Fruit fly (Drosophila melanogaster) whole organism, embryonic: ENCODE results near the gene BBIP1.

Experiments used
- Adf1 ChIP-seq: fragments of 200-800 bp; sonication (Bioruptor generic); IDR thresholded peaks from 2 replicates; pipeline ENCODE4 v1.3.6; 2022; ENCODE audit warnings: missing biosample characterization, missing genetic modification characterization
- BEAF-32 ChIP-seq: fragments of 200-800 bp; sonication (Bioruptor generic); optimal IDR thresholded peaks from 3 replicates; lab custom pipeline; 2017; ENCODE audit warnings: missing biosample characterization, missing genetic modification characterization, mild to moderate bottlenecking, moderate library complexity, missing genetic modification reagents
- CG10267 ChIP-seq: fragments of 200-800 bp; sonication (Bioruptor generic); optimal IDR thresholded peaks from 2 replicates; lab custom pipeline; 2018; ENCODE audit warnings: missing biosample characterization, mild to moderate bottlenecking, missing genetic modification characterization, moderate library complexity
- CG10979 ChIP-seq: fragments of 200-800 bp; sonication (Bioruptor generic); optimal IDR thresholded peaks from 2 replicates; lab custom pipeline; 2018; ENCODE audit warnings: missing biosample characterization, mild to moderate bottlenecking, missing genetic modification characterization, moderate library complexity
- CG11093 ChIP-seq: fragments of 200-800 bp; sonication (Bioruptor generic); IDR thresholded peaks from 3 replicates; pipeline ENCODE4 v1.3.6; 2022; ENCODE audit warnings: missing biosample characterization, missing genetic modification characterization
- CG11456 ChIP-seq: fragments of 200-800 bp; sonication (Bioruptor generic); IDR thresholded peaks from 3 replicates; pipeline ENCODE4 v1.3.6; 2022; ENCODE audit warnings: missing biosample characterization, missing genetic modification characterization
- CG11695 ChIP-seq: fragments of 200-800 bp; sonication (Bioruptor generic); IDR thresholded peaks from 3 replicates; pipeline ENCODE4 v1.3.6; 2022; ENCODE audit warnings: missing biosample characterization, missing genetic modification characterization
- CG11696 ChIP-seq: fragments of 200-800 bp; sonication (Bioruptor generic); IDR thresholded peaks from 2 replicates; pipeline ENCODE4 v1.3.6; 2022; ENCODE audit warnings: missing biosample characterization, missing genetic modification characterization
- CG14965 ChIP-seq: fragments of 200-800 bp; sonication (Bioruptor generic); optimal IDR thresholded peaks from 2 replicates; lab custom pipeline; 2016; ENCODE audit warnings: missing biosample characterization, missing genetic modification characterization, borderline replicate concordance
- CG15696 ChIP-seq: fragments of 200-800 bp; sonication (Bioruptor generic); optimal IDR thresholded peaks from 2 replicates; lab custom pipeline; 2019; ENCODE audit warnings: missing biosample characterization, mild to moderate bottlenecking, missing genetic modification characterization, moderate library complexity
- CG18476 ChIP-seq: fragments of 200-800 bp; sonication (Bioruptor generic); optimal IDR thresholded peaks from 2 replicates; lab custom pipeline; 2016; ENCODE audit warnings: missing biosample characterization, mild to moderate bottlenecking, missing genetic modification characterization
- CG18599 ChIP-seq: fragments of 200-800 bp; sonication (Bioruptor generic); optimal IDR thresholded peaks from 3 replicates; lab custom pipeline; 2017; ENCODE audit warnings: missing biosample characterization, missing genetic modification characterization, mild to moderate bottlenecking, moderate library complexity, missing genetic modification reagents
- CG2202 ChIP-seq: fragments of 200-800 bp; sonication (Bioruptor generic); optimal IDR thresholded peaks from 2 replicates; lab custom pipeline; 2018; ENCODE audit warnings: missing biosample characterization, mild to moderate bottlenecking, missing genetic modification characterization
- CG32772 ChIP-seq: fragments of 200-800 bp; sonication (Bioruptor generic); IDR thresholded peaks from 2 replicates; pipeline ENCODE4 v1.3.6; 2022; ENCODE audit warnings: missing biosample characterization, missing genetic modification characterization
- CG3838 ChIP-seq: fragments of 200-800 bp; sonication (Bioruptor generic); optimal IDR thresholded peaks from 3 replicates; lab custom pipeline; 2016; ENCODE audit warnings: missing biosample characterization, missing genetic modification characterization
- CG4282 ChIP-seq: fragments of 200-800 bp; sonication (Bioruptor generic); optimal IDR thresholded peaks from 2 replicates; lab custom pipeline; 2016; ENCODE audit warnings: missing biosample characterization, missing genetic modification characterization
- CG4707 ChIP-seq: fragments of 200-800 bp; sonication (Bioruptor generic); optimal IDR thresholded peaks from 2 replicates; lab custom pipeline; 2018; ENCODE audit warnings: missing biosample characterization, mild to moderate bottlenecking, missing genetic modification characterization, moderate library complexity
- CG5245 ChIP-seq: fragments of 200-800 bp; sonication (Bioruptor generic); optimal IDR thresholded peaks from 3 replicates; lab custom pipeline; 2016; ENCODE audit warnings: missing biosample characterization, missing genetic modification characterization
- CG7372 ChIP-seq: fragments of 200-800 bp; sonication (Bioruptor generic); IDR thresholded peaks from 2 replicates; pipeline ENCODE4 v1.3.6; 2022; ENCODE audit warnings: missing biosample characterization, missing genetic modification characterization
- CG7556 ChIP-seq: fragments of 200-800 bp; sonication (Bioruptor generic); optimal IDR thresholded peaks from 2 replicates; lab custom pipeline; 2017; ENCODE audit warnings: missing biosample characterization, mild to moderate bottlenecking, missing genetic modification characterization
- CG9437 ChIP-seq: fragments of 200-800 bp; sonication (Bioruptor generic); optimal IDR thresholded peaks from 2 replicates; lab custom pipeline; 2018; ENCODE audit warnings: missing biosample characterization, mild to moderate bottlenecking, missing genetic modification characterization
- CG9609 ChIP-seq: fragments of 200-800 bp; sonication (Bioruptor generic); optimal IDR thresholded peaks from 3 replicates; lab custom pipeline; 2016; ENCODE audit warnings: missing biosample characterization, missing genetic modification characterization
- CoRest ChIP-seq: fragments of 200-800 bp; sonication (Bioruptor generic); optimal IDR thresholded peaks from 3 replicates; lab custom pipeline; 2018; ENCODE audit warnings: missing biosample characterization, mild to moderate bottlenecking, missing genetic modification characterization, moderate library complexity
- CrebB ChIP-seq: fragments of 200-800 bp; sonication (Bioruptor generic); optimal IDR thresholded peaks from 3 replicates; lab custom pipeline; 2018; ENCODE audit warnings: missing biosample characterization, mild to moderate bottlenecking, missing genetic modification characterization
- E2f2 ChIP-seq: fragments of 200-800 bp; sonication (Bioruptor generic); IDR thresholded peaks from 2 replicates; pipeline ENCODE4 v1.3.6; 2022; ENCODE audit warnings: missing biosample characterization, missing genetic modification characterization
- Ets65A ChIP-seq: fragments of 200-800 bp; sonication (Bioruptor generic); peaks from one replicate; lab custom pipeline; 2016; ENCODE audit warnings: missing biosample characterization, missing genetic modification characterization
- HLHmδ ChIP-seq: fragments of 200-800 bp; sonication (Bioruptor generic); optimal IDR thresholded peaks from 2 replicates; lab custom pipeline; 2018; ENCODE audit warnings: missing biosample characterization, mild to moderate bottlenecking, missing genetic modification characterization, moderate library complexity
- HmgZ ChIP-seq: fragments of 200-800 bp; sonication (Bioruptor generic); optimal IDR thresholded peaks from 2 replicates; lab custom pipeline; 2018; ENCODE audit warnings: missing biosample characterization, mild to moderate bottlenecking, missing genetic modification characterization
- Hr39 ChIP-seq: fragments of >200 bp; optimal IDR thresholded peaks from 2 replicates; lab custom pipeline; 2017
- Neu2 ChIP-seq: fragments of 200-800 bp; sonication (Bioruptor generic); optimal IDR thresholded peaks from 3 replicates; lab custom pipeline; 2016; ENCODE audit warnings: missing biosample characterization, missing genetic modification characterization, borderline replicate concordance
- Pdp1 ChIP-seq, 2 experiments: fragments of 200-800 bp; sonication (Bioruptor generic); optimal IDR thresholded peaks; 3 replicates each; lab custom pipeline; 2016; ENCODE audit warnings: missing biosample characterization in 2 of 2, missing genetic modification characterization in 2 of 2, mild to moderate bottlenecking in 1 of 2, moderate library complexity in 1 of 2
- Rx ChIP-seq: fragments of 200-800 bp; sonication (Bioruptor generic); IDR thresholded peaks from 2 replicates; pipeline ENCODE4 v1.3.6; 2022; ENCODE audit warnings: missing biosample characterization, missing genetic modification characterization
- Scr ChIP-seq: fragments of 200-800 bp; sonication (Bioruptor generic); IDR thresholded peaks from 2 replicates; pipeline ENCODE4 v1.3.6; 2022; ENCODE audit warnings: missing biosample characterization, missing genetic modification characterization; ENCODE audit not compliant: partially characterized antibody
- Sin3A ChIP-seq: fragments of >200 bp; optimal IDR thresholded peaks from 2 replicates; lab custom pipeline; 2018
- Vsx1 ChIP-seq: fragments of 200-800 bp; sonication (Bioruptor generic); optimal IDR thresholded peaks from 2 replicates; lab custom pipeline; 2017; ENCODE audit warnings: missing biosample characterization, mild to moderate bottlenecking, missing genetic modification characterization, missing genetic modification reagents
- ab ChIP-seq: fragments of 200-800 bp; sonication (Bioruptor generic); optimal IDR thresholded peaks from 2 replicates; lab custom pipeline; 2016; ENCODE audit warnings: missing biosample characterization, missing genetic modification characterization
- abd-A ChIP-seq: fragments of 200-800 bp; sonication (Bioruptor generic); optimal IDR thresholded peaks from 3 replicates; lab custom pipeline; 2019; ENCODE audit warnings: missing biosample characterization, mild to moderate bottlenecking, missing genetic modification characterization, moderate library complexity
- ara ChIP-seq: fragments of 200-800 bp; sonication (Bioruptor generic); IDR thresholded peaks from 2 replicates; pipeline ENCODE4 v1.3.6; 2022; ENCODE audit warnings: missing biosample characterization, missing genetic modification characterization
- ash1 ChIP-seq: fragments of 200-800 bp; sonication (Bioruptor generic); optimal IDR thresholded peaks from 2 replicates; lab custom pipeline; 2018; ENCODE audit warnings: missing biosample characterization, mild to moderate bottlenecking, missing genetic modification characterization
- esg ChIP-seq: fragments of 200-800 bp; sonication (Bioruptor generic); conservative IDR thresholded peaks from 2 replicates; pipeline ENCODE4 v1.3.6; 2022; ENCODE audit warnings: missing biosample characterization, missing genetic modification characterization
- ewg ChIP-seq: fragments of 200-800 bp; sonication (Bioruptor generic); optimal IDR thresholded peaks from 3 replicates; lab custom pipeline; 2017; ENCODE audit warnings: mild to moderate bottlenecking, missing biosample characterization, missing genetic modification reagents, missing genetic modification characterization
- jumu ChIP-seq: fragments of 200-800 bp; sonication (Bioruptor generic); optimal IDR thresholded peaks from 3 replicates; lab custom pipeline; 2016; ENCODE audit warnings: missing biosample characterization, missing genetic modification characterization
- nerfin-2 ChIP-seq: fragments of 200-800 bp; sonication (Bioruptor generic); IDR thresholded peaks from 2 replicates; pipeline ENCODE4 v1.3.6; 2022; ENCODE audit warnings: missing biosample characterization, missing genetic modification characterization; ENCODE audit not compliant: partially characterized antibody
- org-1 ChIP-seq: fragments of 200-800 bp; sonication (Bioruptor generic); optimal IDR thresholded peaks from 2 replicates; lab custom pipeline; 2017; ENCODE audit warnings: missing biosample characterization, missing genetic modification characterization
- pita ChIP-seq: fragments of 200-800 bp; sonication (Bioruptor generic); optimal IDR thresholded peaks from 2 replicates; lab custom pipeline; 2017; ENCODE audit warnings: missing biosample characterization, mild to moderate bottlenecking, missing genetic modification characterization
- seq ChIP-seq: fragments of 200-800 bp; sonication (Bioruptor generic); IDR thresholded peaks from 2 replicates; pipeline ENCODE4 v1.3.6; 2022; ENCODE audit warnings: missing biosample characterization, missing genetic modification characterization
- sr ChIP-seq: fragments of 200-800 bp; sonication (Bioruptor generic); IDR thresholded peaks from 3 replicates; pipeline ENCODE4 v1.3.6; 2022; ENCODE audit warnings: missing biosample characterization, missing genetic modification characterization
- stwl ChIP-seq: fragments of 200-800 bp; sonication (Bioruptor generic); optimal IDR thresholded peaks from 3 replicates; lab custom pipeline; 2018; ENCODE audit warnings: missing biosample characterization, mild to moderate bottlenecking, missing genetic modification characterization, moderate library complexity
- tio ChIP-seq: fragments of 200-800 bp; sonication (Bioruptor generic); optimal IDR thresholded peaks from 2 replicates; lab custom pipeline; 2017; ENCODE audit warnings: missing biosample characterization, missing genetic modification characterization, inconsistent platforms
- wdn ChIP-seq: fragments of 200-800 bp; sonication (Bioruptor generic); IDR thresholded peaks from 2 replicates; pipeline ENCODE4 v1.3.6; 2022; ENCODE audit warnings: missing biosample characterization, missing genetic modification characterization
- zen2 ChIP-seq: fragments of 200-800 bp; sonication (Bioruptor generic); IDR thresholded peaks from 3 replicates; pipeline ENCODE4 v1.3.6; 2022; ENCODE audit warnings: missing biosample characterization, missing genetic modification characterization; ENCODE audit not compliant: partially characterized antibody
- zf30C ChIP-seq: fragments of 200-800 bp; sonication (Bioruptor generic); optimal IDR thresholded peaks from 3 replicates; lab custom pipeline; 2018; ENCODE audit warnings: missing biosample characterization, mild to moderate bottlenecking, missing genetic modification characterization

Gene BBIP1

dm6 chr3R:9370413-9370812 lies 33.8 kb upstream of the BBIP1 start (continued):
- no peak for TF ChIP-seq Neu2 (GFP tag; lab: Kevin White, UChicago)
- TF ChIP-seq CrebB (tag; lab: Kevin White, UChicago) = no peak
- TF ChIP-seq CG11456 (GFP tag; lab: Robert Waterston, UW) = no peak
- no peak for TF ChIP-seq Vsx1 (GFP tag; lab: Kevin White, UChicago)
- no peak for TF ChIP-seq ab
- no peak for TF ChIP-seq ash1 (GFP tag; lab: Kevin White, UChicago)
- peak; percentile 58; the same call in 1 of the 3 replicates for TF ChIP-seq CG11695 (GFP tag; lab: Robert Waterston, UW)
- no peak for TF ChIP-seq CG4707
- no peak for TF ChIP-seq pita (GFP tag; lab: Kevin White, UChicago)
- peak; percentile 47 for TF ChIP-seq E2f2 (GFP tag; lab: Robert Waterston, UW)
- TF ChIP-seq CG18599 (GFP tag; lab: Kevin White, UChicago) = peak; percentile 59
- TF ChIP-seq CG18476 (GFP tag; lab: Kevin White, UChicago) = no peak
- no peak for TF ChIP-seq BEAF-32 (GFP tag; lab: Kevin White, UChicago)
- no peak for TF ChIP-seq CG10979 (tag; lab: Kevin White, UChicago)
- no peak for TF ChIP-seq stwl (tag; lab: Kevin White, UChicago)
- no peak for TF ChIP-seq Rx (GFP tag; lab: Robert Waterston, UW)
- TF ChIP-seq Scr (GFP tag; lab: Robert Waterston, UW) = no peak
- peak; percentile 13 for TF ChIP-seq tio (GFP tag; lab: Kevin White, UChicago)
- TF ChIP-seq CG5245 (GFP tag; lab: Kevin White, UChicago) = peak; percentile 0
- no peak for TF ChIP-seq CG3838
- peak; percentile 23 for TF ChIP-seq org-1 (GFP tag; lab: Kevin White, UChicago)
- TF ChIP-seq CG11696 (GFP tag; lab: Robert Waterston, UW) = peak; percentile 29; the same call in 1 of the 2 replicates
- TF ChIP-seq nerfin-2 (GFP tag; lab: Robert Waterston, UW) = no peak
- TF ChIP-seq CG9609 = no peak
- TF ChIP-seq wdn = no peak
- TF ChIP-seq CG32772 = peak; percentile 44; the same call in 1 of the 2 replicates
- TF ChIP-seq HLHmδ (GFP tag; lab: Kevin White, UChicago) = no peak
- TF ChIP-seq esg = peak; percentile 62
- TF ChIP-seq Ets65A (GFP tag; lab: Kevin White, UChicago) = no peak
- no peak for TF ChIP-seq CG11093 (GFP tag; lab: Robert Waterston, UW)
- TF ChIP-seq CG10267 (tag; lab: Kevin White, UChicago) = peak; percentile 19
- TF ChIP-seq seq (GFP tag; lab: Robert Waterston, UW) = peak; percentile 60; the same call in 1 of the 2 replicates
- TF ChIP-seq CG9437 (GFP tag; lab: Kevin White, UChicago) = peak; percentile 11
- no peak for TF ChIP-seq ewg (GFP tag; lab: Kevin White, UChicago)
- TF ChIP-seq Sin3A (lab: Kevin White, UChicago) = no peak
- TF ChIP-seq CG14965 (GFP tag; lab: Kevin White, UChicago) = no peak
- peak; percentile 65 for TF ChIP-seq CoRest
- TF ChIP-seq jumu (GFP tag; lab: Kevin White, UChicago) = no peak
- no peak for TF ChIP-seq sr
- no peak for TF ChIP-seq CG2202 (tag; lab: Kevin White, UChicago)
- no peak for TF ChIP-seq Hr39 (lab: Kevin White, UChicago)
- no peak for TF ChIP-seq CG15696
- no peak for TF ChIP-seq zf30C (GFP tag; lab: Kevin White, UChicago)
- TF ChIP-seq zen2 = no peak
- TF ChIP-seq CG7556 (GFP tag; lab: Kevin White, UChicago) = peak; percentile 50
- no peak for TF ChIP-seq Adf1 (GFP tag; lab: Robert Waterston, UW)
- TF ChIP-seq abd-A (tag; lab: Kevin White, UChicago) = no peak
- 0 out of 2 replicates have a peak, but pooled peaks have one; percentile 38 for TF ChIP-seq CG7372 (GFP tag; lab: Robert Waterston, UW)
- no peak for TF ChIP-seq CG4282 (GFP tag; lab: Kevin White, UChicago)
- TF ChIP-seq HmgZ (tag; lab: Kevin White, UChicago) = peak; percentile 34
- TF ChIP-seq ara (GFP tag; lab: Robert Waterston, UW) = no peak
- peak; percentile 28 to 49 for TF ChIP-seq Pdp1 (GFP tag; optimal IDR thresholded peaks at IDR 0.05; lab: Kevin White, UChicago)
